Worm (Caenorhabditis elegans) whole organism, L1 larva: ENCODE results near the gene Y57G11C.1144.
A peak's percentile ranks its signal among the peaks of the same experiment; 100 is the strongest.

Source experiments
- aly-2 ChIP-seq: fragments of 150-350 bp; optimal IDR thresholded peaks from 2 replicates; lab custom pipeline; 2014; ENCODE audit warnings: missing biosample characterization, missing genetic modification characterization
- blmp-1 ChIP-seq: fragments of 150-350 bp; optimal IDR thresholded peaks from 2 replicates; lab custom pipeline; 2014; ENCODE audit warnings: missing biosample characterization, missing genetic modification characterization
- ces-1 ChIP-seq: fragments of 150-350 bp; optimal IDR thresholded peaks from 2 replicates; lab custom pipeline; 2014; ENCODE audit warnings: missing biosample characterization, missing genetic modification reagents, missing genetic modification characterization
- egl-27 ChIP-seq, 2 experiments: fragments of 150-350 bp in 1 of 2; sonication (generic microtip); optimal IDR thresholded peaks; 3 replicates each; lab custom pipeline; 2017 to 2018; ENCODE audit warnings: missing biosample characterization in 2 of 2, missing genetic modification characterization in 2 of 2, missing genetic modification reagents in 2 of 2
- ets-5 ChIP-seq: fragments of 200-800 bp; sonication (Bioruptor generic); IDR thresholded peaks from 2 replicates; pipeline ENCODE4 v1.3.6; 2022; ENCODE audit warnings: missing genetic modification characterization, missing compliant biosample characterization
- hlh-17 ChIP-seq: fragments of 200-800 bp; sonication (Bioruptor generic); optimal IDR thresholded peaks from 2 replicates; lab custom pipeline; 2018; ENCODE audit warnings: missing genetic modification characterization, mild to moderate bottlenecking, missing compliant biosample characterization, moderate library complexity, borderline replicate concordance
- lin-13 ChIP-seq: fragments of 150-350 bp; optimal IDR thresholded peaks from 2 replicates; lab custom pipeline; 2014; ENCODE audit warnings: missing biosample characterization, missing genetic modification reagents, missing genetic modification characterization
- lin-35 ChIP-seq, 2 experiments: fragments of 150-350 bp; optimal IDR thresholded peaks; 2 replicates each; lab custom pipeline; 2014; ENCODE audit warnings: missing biosample characterization in 2 of 2, missing genetic modification characterization in 2 of 2, missing genetic modification reagents in 2 of 2
- nhr-237 ChIP-seq: fragments of 150-350 bp; optimal IDR thresholded peaks from 2 replicates; lab custom pipeline; 2014; ENCODE audit warnings: missing biosample characterization, missing genetic modification characterization
- pag-3 ChIP-seq: sonication (generic microtip); optimal IDR thresholded peaks from 2 replicates; lab custom pipeline; 2017; ENCODE audit warnings: missing genetic modification characterization, mild to moderate bottlenecking, missing compliant biosample characterization, antibody characterized with exemption, borderline replicate concordance; ENCODE audit not compliant: insufficient read depth
- pqm-1 ChIP-seq: sonication (generic microtip); optimal IDR thresholded peaks from 3 replicates; lab custom pipeline; 2017; ENCODE audit warnings: missing biosample characterization, missing genetic modification characterization
- snpc-4 ChIP-seq: fragments of 150-350 bp; optimal IDR thresholded peaks from 2 replicates; lab custom pipeline; 2014; ENCODE audit warnings: missing biosample characterization, missing genetic modification characterization
- unc-62 ChIP-seq: fragments of 150-350 bp; optimal IDR thresholded peaks from 2 replicates; lab custom pipeline; 2014; ENCODE audit warnings: missing biosample characterization, missing genetic modification reagents, missing genetic modification characterization

- no peak for TF ChIP-seq unc-62 (GFP tag; lab: Kevin White, UChicago)
- TF ChIP-seq nhr-237 (tag; lab: Kevin White, UChicago): no peak
- TF ChIP-seq ets-5: no peak
- peak; percentile 25 for TF ChIP-seq blmp-1
- TF ChIP-seq pqm-1: no peak
- no peak for TF ChIP-seq lin-13
- no peak for TF ChIP-seq snpc-4 (tag; lab: Kevin White, UChicago)
- no peak for TF ChIP-seq ces-1 (GFP tag; lab: Kevin White, UChicago)
- no peak for TF ChIP-seq hlh-17
- TF ChIP-seq egl-27 (tag; optimal IDR thresholded peaks at IDR 0.05; lab: Kevin White, UChicago): no peak
- TF ChIP-seq lin-35 (GFP tag; optimal IDR thresholded peaks at IDR 0.05; lab: Kevin White, UChicago): no peak
- TF ChIP-seq pag-3 (tag; lab: Kevin White, UChicago): no peak
- no peak for TF ChIP-seq aly-2 (tag; lab: Kevin White, UChicago)
Measured at ce11 chrIV:14986684-14987083, 49.6 kb downstream of the Y57G11C.1144 start, which contains the start of gene dpy-4.
